Worm (Caenorhabditis elegans): ENCODE measurements around the gene F46C5.9.

Gene F46C5.9

DNA sequence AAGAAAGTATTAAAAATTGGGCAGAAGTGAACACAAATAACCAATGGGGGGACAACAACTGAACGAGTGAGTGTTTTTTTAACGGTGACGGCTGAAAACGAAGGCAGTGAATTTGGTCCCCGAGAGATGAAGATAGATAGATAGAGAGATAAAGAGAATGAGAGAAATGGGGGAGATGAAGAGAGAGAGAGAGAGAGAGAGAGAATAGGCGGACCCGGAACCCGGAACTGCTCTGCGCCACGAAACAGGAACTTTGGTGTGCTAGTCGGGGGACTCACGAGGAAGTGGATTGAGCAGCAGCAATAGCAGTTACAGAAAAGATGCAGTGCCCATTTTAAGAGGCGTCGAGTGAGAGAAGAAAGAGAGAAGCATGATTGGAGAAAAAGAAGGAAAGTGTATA, 14.1 kb downstream of the F46C5.9 start:
- TF ChIP-seq unc-62 (GFP tag; optimal IDR thresholded peaks at IDR 0.05), result no peak

DNA sequence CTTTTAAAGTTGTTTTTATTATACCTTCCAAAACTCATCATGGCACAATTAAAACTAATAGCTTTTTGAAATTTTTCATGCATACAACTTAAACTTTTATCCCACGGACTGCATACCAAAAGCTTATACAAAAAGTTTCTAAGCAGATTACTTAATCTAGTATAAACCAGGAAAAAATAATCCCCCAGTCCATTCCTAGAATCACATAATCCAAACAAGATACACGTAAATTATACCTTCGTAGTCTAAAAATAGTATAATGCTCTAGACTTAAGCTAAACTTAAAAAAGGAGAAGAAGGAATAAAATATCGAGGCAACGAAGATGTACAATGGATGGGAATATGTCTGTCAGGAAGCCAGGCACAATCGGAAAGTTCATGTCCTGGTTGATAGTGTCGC, 15.3 kb downstream of the F46C5.9 start:
- TF ChIP-seq unc-62 (GFP tag; optimal IDR thresholded peaks at IDR 0.05), result no peak

DNA sequence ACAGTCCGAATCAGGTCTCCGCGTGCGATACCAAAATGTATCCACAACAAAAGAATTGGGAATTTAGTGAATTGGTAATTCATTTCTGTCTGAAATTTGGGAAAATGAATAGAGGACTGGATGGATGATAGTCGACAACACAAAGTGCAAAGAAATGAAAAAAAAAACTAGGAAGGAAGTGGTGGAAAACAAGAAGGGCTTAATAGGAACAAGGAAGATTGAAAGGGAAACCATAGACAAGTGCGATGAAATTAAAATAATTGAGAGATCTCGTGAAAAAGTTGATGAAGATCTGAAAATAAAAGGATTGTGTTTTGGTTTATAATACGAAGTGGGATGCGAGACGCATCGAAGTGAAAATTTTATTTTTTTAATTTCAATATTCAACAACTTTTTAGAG, 16.5 kb downstream of the F46C5.9 start, which contains the start of gene F07H5.7:
TSS of gene F07H5.7 (minus strand) at position 101 of the 400 bp plus-strand sequence.
- no peak for TF ChIP-seq unc-62 (GFP tag; optimal IDR thresholded peaks at IDR 0.05)

- no peak for TF ChIP-seq unc-62 (GFP tag; optimal IDR thresholded peaks at IDR 0.05)
Observed at ce11 chrII:8792640-8793039, 17.9 kb downstream of the F46C5.9 start, which contains the start of gene idpa-2. Gene idpa-2 (minus strand): TSS chrII:8792740.

ce11 chrII:8789828-8790558, 20.5 kb downstream of the F46C5.9 start, which contains the start of gene F07H5.13:
Gene F07H5.13 (plus strand): TSS chrII:8790557.
- TF ChIP-seq unc-62 (GFP tag; optimal IDR thresholded peaks at IDR 0.05), result no peak

DNA sequence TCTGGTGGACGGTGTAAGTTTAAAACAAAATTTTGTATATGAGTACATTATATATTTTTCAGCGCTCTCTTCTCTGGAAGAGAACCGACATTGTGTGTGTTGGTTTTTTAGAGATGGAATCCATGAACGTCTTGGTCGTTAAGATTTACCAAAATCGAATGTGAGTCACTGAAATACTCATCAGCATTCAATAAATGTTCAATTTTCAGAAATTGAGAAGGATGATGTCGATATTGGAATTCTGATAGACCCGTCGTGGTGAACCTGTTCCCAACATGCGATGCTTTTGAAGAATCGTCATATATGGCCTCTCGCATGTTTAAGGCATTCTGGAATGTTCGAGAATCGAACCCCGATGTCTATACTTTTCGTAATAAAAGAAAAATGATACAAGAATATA, 21.8 kb downstream of the F46C5.9 start:
- TF ChIP-seq unc-62 (GFP tag; optimal IDR thresholded peaks at IDR 0.05), result no peak

ce11 chrII:8787376-8787775, 23.2 kb downstream of the F46C5.9 start:
- no peak for TF ChIP-seq unc-62 (GFP tag; optimal IDR thresholded peaks at IDR 0.05)

ce11 chrII:8785875-8786274, 24.7 kb downstream of the F46C5.9 start:
- no peak for TF ChIP-seq unc-62 (GFP tag; optimal IDR thresholded peaks at IDR 0.05)

DNA sequence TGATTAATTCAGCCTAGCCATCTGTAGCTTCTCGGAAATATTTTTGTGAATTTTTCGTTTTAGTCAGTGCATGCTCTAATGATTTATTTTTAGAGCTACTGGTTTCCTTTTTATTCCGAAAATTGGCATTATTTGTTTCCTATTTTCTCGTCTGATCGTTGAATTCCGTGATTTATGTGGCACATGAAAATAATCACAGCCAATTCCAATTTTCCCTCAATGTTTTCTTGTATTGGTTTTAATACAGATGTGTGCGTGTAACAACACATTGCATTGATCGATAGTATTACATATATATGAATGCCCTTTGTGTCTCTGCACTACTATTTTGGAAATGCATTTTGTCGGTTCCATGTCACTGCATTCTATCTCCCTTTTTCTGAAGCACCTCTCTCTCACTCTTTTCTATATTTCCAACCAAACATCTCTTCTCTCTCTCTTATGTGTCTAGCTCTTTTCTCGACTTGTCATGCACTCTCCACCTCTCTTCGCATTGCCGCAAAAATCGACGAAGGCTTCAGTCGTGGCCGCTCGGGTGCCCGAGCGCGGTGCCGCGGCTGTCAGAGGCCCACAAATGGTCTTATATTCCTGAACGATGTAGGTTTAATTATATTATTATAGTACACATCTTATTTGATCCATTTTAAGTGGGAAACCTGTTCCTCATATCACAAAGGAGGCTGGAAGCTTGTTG, 26.1 kb downstream of the F46C5.9 start:
- TF ChIP-seq unc-62 (GFP tag; optimal IDR thresholded peaks at IDR 0.05), result no peak

ce11 chrII:8783451-8783967, 27.0 kb downstream of the F46C5.9 start, which contains the start of gene sgn-1:
Gene sgn-1 (minus strand): TSS chrII:8783670.
- TF ChIP-seq unc-62 (GFP tag; optimal IDR thresholded peaks at IDR 0.05), result no peak

- TF ChIP-seq unc-62 (GFP tag; optimal IDR thresholded peaks at IDR 0.05), result no peak
Observed at ce11 chrII:8776504-8776903, 34.0 kb downstream of the F46C5.9 start.

DNA sequence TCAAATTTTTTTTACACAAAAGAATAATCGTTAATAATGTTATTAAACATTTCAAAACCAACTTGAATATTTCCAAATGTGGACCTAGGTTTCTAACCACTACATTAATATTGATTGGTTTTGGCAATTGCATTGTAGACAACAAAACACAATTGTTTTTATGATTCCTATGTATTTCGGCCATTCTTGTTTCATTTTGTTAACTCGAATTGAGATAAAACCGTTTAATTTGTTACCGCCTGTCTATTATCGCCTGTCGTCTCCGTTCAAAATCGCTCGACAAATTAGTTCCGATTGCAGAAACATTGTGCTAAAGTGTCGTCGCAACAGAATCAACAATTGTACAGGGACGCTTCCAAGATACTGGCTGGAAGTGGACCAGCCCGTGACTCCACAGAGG, 39.9 kb downstream of the F46C5.9 start, which contains the start of gene let-19:
TSS of gene let-19 (plus strand) at position 301 of the 400 bp plus-strand sequence.
- no peak for TF ChIP-seq unc-62 (GFP tag; optimal IDR thresholded peaks at IDR 0.05)

DNA sequence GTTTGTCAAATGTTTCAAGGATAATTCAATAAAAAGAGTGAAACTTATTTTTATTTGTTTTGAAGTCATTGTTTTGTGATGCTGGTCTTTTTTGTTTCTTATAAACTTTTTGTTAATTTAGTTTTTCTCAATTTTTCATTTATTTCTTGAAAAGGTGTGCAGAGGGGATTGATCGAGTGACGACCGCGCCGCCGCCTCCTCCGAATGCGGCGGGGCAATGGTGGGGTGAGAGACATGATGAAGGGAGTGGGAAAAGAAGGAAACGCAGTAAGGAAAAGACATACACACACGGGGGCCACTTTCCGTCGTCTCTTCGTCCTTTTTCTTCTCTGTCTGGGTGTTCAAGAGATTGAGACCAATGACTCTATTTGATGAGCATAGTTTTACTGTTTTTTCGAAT, 41.2 kb downstream of the F46C5.9 start:
- no peak for TF ChIP-seq unc-62 (GFP tag; optimal IDR thresholded peaks at IDR 0.05)

ce11 chrII:8766897-8767296, 43.6 kb downstream of the F46C5.9 start, which contains the start of gene pah-1:
Gene pah-1 (minus strand): TSS chrII:8766997.
- no peak for TF ChIP-seq unc-62 (GFP tag; optimal IDR thresholded peaks at IDR 0.05)

- no peak for TF ChIP-seq unc-62 (GFP tag; optimal IDR thresholded peaks at IDR 0.05)
Observed at ce11 chrII:8766475-8766874, 44.1 kb downstream of the F46C5.9 start, which contains the start of the genes nsph-1.1 and K08F8.15. Gene nsph-1.1 (plus strand): TSS chrII:8766775. Gene K08F8.15 (plus strand): TSS chrII:8766809.

ce11 chrII:8765131-8765530, 45.4 kb downstream of the F46C5.9 start:
- TF ChIP-seq unc-62 (GFP tag; optimal IDR thresholded peaks at IDR 0.05), result no peak

All from whole organism, dauer.